Worm (Caenorhabditis elegans): ENCODE data around the gene nars-2.

ce11 chrIII:11459802-11460201 is 40.7 kb downstream of the nars-2 start:
- no peak for TF ChIP-seq mab-5 (tag; optimal IDR thresholded peaks at IDR 0.05)
- no peak for TF ChIP-seq nhr-129 (tag; optimal IDR thresholded peaks at IDR 0.05)
- TF ChIP-seq F13H6.1 (tag; optimal IDR thresholded peaks at IDR 0.05) = no peak
- TF ChIP-seq mdl-1 (tag; optimal IDR thresholded peaks at IDR 0.05) = no peak
- no peak for TF ChIP-seq R02D3.7 (tag; optimal IDR thresholded peaks at IDR 0.05)
